Fruit fly (Drosophila melanogaster) whole organism, wandering third instar larva: ENCODE data around the gene Trmt6.

ENCODE experiments used
- CG9705 ChIP-seq: fragments of 200-800 bp; sonication (Bioruptor generic); optimal IDR thresholded peaks from 2 replicates; lab custom pipeline; 2018; ENCODE audit warnings: missing biosample characterization, mild to moderate bottlenecking, missing genetic modification characterization
- Dif ChIP-seq: fragments of 200-275, 200-300 bp; sonication (Bioruptor generic); optimal IDR thresholded peaks from 2 replicates; lab custom pipeline; 2018; ENCODE audit warnings: missing biosample characterization, missing genetic modification characterization; ENCODE audit not compliant: partially characterized antibody
- GATAd ChIP-seq: sonication (Bioruptor generic); optimal IDR thresholded peaks from 2 replicates; lab custom pipeline; 2016; ENCODE audit warnings: missing biosample characterization, missing genetic modification characterization
- Hnf4 ChIP-seq: fragments of 200-800 bp; sonication (Bioruptor generic); optimal IDR thresholded peaks from 2 replicates; lab custom pipeline; 2016; ENCODE audit warnings: missing biosample characterization, mild to moderate bottlenecking, missing genetic modification characterization
- Hr78 ChIP-seq: fragments of >200 bp; optimal IDR thresholded peaks from 2 replicates; lab custom pipeline; 2017; ENCODE audit warnings: missing biosample characterization, missing genetic modification characterization
- Hr83 ChIP-seq: fragments of 200-300 bp; sonication (Bioruptor generic); optimal IDR thresholded peaks from 2 replicates; lab custom pipeline; 2016; ENCODE audit warnings: missing biosample characterization, mild to moderate bottlenecking, missing genetic modification characterization, moderate library complexity; ENCODE audit not compliant: poor library complexity, severe bottlenecking
- Mio ChIP-seq: sonication (Bioruptor generic); optimal IDR thresholded peaks from 2 replicates; lab custom pipeline; 2016; ENCODE audit warnings: missing biosample characterization, missing genetic modification characterization
- Myc ChIP-seq: fragments of >200 bp; optimal IDR thresholded peaks from 2 replicates; lab custom pipeline; 2017
- OdsH ChIP-seq: fragments of 200-800 bp; sonication (Bioruptor generic); optimal IDR thresholded peaks from 2 replicates; lab custom pipeline; 2016; ENCODE audit warnings: missing biosample characterization, mild to moderate bottlenecking, missing genetic modification characterization
- Sp1 ChIP-seq: fragments of 200-800 bp; sonication (Bioruptor generic); optimal IDR thresholded peaks from 3 replicates; lab custom pipeline; 2019; ENCODE audit warnings: missing biosample characterization, mild to moderate bottlenecking, missing genetic modification characterization, moderate library complexity
- Vsx2 ChIP-seq: fragments of 200-300, 225-300 bp; sonication (Bioruptor generic); optimal IDR thresholded peaks from 2 replicates; lab custom pipeline; 2018; ENCODE audit warnings: missing biosample characterization, missing genetic modification characterization; ENCODE audit not compliant: partially characterized antibody
- br ChIP-seq: fragments of 200-800 bp; sonication (Bioruptor generic); optimal IDR thresholded peaks from 2 replicates; lab custom pipeline; 2016; ENCODE audit warnings: missing biosample characterization, missing genetic modification characterization
- brk ChIP-seq: fragments of 200-800 bp; sonication (Bioruptor generic); optimal IDR thresholded peaks from 2 replicates; lab custom pipeline; 2016; ENCODE audit warnings: missing biosample characterization, mild to moderate bottlenecking, missing genetic modification characterization
- ey ChIP-seq: fragments of 200-800 bp; sonication (Bioruptor generic); optimal IDR thresholded peaks from 2 replicates; lab custom pipeline; 2016; ENCODE audit warnings: missing biosample characterization, missing genetic modification characterization
- foxo ChIP-seq, 2 experiments: fragments of 200-800 bp; sonication (Bioruptor generic); optimal IDR thresholded peaks; 2 replicates in 1 of 2; 3 replicates in 1 of 2; lab custom pipeline; 2016 to 2017; ENCODE audit warnings: missing biosample characterization in 2 of 2, missing genetic modification characterization in 2 of 2
- h ChIP-seq: fragments of 200-800 bp; sonication (Bioruptor generic); optimal IDR thresholded peaks from 3 replicates; lab custom pipeline; 2016; ENCODE audit warnings: missing biosample characterization, mild to moderate bottlenecking, missing genetic modification characterization
- jim ChIP-seq: fragments of 175-275, 200-325 bp; sonication (Bioruptor generic); optimal IDR thresholded peaks from 2 replicates; lab custom pipeline; 2016; ENCODE audit warnings: missing biosample characterization, mild to moderate bottlenecking, missing genetic modification characterization
- lola ChIP-seq: fragments of >200 bp; optimal IDR thresholded peaks from 2 replicates; lab custom pipeline; 2017; ENCODE audit warnings: missing biosample characterization, missing genetic modification characterization
- rgr ChIP-seq: fragments of 200-800 bp; sonication (Bioruptor generic); optimal IDR thresholded peaks from 3 replicates; lab custom pipeline; 2016; ENCODE audit warnings: missing biosample characterization, mild to moderate bottlenecking, missing genetic modification characterization
- sage ChIP-seq: fragments of 200-800 bp; sonication (Bioruptor generic); optimal IDR thresholded peaks from 2 replicates; lab custom pipeline; 2016; ENCODE audit warnings: missing biosample characterization, mild to moderate bottlenecking, missing genetic modification characterization
- tai ChIP-seq: sonication (Bioruptor generic); optimal IDR thresholded peaks from 2 replicates; lab custom pipeline; 2016; ENCODE audit warnings: missing biosample characterization, missing genetic modification characterization
- usp ChIP-seq: fragments of >200 bp; optimal IDR thresholded peaks from 2 replicates; lab custom pipeline; 2017; ENCODE audit warnings: missing biosample characterization, missing genetic modification characterization

Gene Trmt6

DNA sequence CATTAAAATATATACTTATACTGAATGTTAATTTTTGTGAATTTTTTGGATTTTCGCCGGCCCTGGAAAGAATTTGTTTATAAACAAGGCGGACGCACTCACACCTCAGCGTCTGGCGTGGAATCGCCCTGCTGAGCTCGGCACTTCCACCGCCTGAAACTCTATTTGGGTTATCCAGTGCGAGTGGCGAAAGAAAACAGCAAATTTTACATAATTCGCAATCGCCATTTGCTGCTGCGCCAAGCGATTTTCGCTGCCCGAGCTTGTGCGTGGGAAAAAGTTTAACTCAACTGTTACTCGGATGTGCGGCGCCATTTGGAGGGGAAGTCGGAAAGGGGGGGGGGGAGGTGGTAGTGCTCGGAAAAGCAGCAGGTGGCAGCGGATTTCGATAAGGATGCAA is 29.1 kb downstream of the Trmt6 start:
- TF ChIP-seq Dif (GFP tag; lab: Kevin White, UChicago) (no peak), tai (GFP tag; lab: Kevin White, UChicago) (no peak), Hr78 (no peak), sage (GFP tag; lab: Kevin White, UChicago) (no peak)

DNA sequence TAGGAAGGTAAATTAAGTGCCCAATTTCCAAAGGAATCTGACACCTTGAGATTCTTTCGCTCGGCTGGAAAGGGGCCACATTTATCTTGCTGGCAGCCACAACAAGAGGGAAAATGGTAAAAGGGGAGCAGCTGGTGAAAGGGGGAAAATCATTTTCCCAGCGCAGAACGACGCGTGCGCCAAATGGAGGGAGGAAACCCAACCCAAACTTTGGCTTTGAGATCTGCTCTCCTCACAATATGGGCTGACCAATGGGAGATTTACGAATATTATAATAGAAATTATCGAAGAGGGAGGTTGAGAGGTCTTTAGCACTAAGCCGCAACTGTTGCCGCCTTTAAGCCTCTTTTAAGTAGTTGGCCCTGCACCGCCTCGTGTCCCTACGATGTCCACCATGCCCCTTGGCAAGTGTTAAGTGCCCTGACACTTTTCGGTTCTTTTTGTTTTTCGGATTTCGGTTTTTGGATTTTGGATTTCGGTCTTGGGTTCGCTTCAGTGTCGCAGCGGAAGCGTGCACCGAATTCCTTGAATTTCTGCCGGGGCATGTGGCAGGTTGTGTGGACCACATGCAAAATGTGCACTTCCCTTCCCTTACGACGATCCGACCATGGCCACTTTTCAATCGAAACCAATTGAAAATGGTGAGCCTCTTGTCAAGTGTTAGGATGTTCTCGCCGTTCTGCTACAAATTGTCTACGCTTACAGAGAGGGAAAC is 29.9 kb downstream of the Trmt6 start:
- TF ChIP-seq Hnf4 (GFP tag; lab: Kevin White, UChicago) (no peak), Myc (lab: Kevin White, UChicago) (no peak), OdsH (GFP tag; lab: Kevin White, UChicago) (no peak)
- TF ChIP-seq, all 38 proteins: peak for 0

DNA sequence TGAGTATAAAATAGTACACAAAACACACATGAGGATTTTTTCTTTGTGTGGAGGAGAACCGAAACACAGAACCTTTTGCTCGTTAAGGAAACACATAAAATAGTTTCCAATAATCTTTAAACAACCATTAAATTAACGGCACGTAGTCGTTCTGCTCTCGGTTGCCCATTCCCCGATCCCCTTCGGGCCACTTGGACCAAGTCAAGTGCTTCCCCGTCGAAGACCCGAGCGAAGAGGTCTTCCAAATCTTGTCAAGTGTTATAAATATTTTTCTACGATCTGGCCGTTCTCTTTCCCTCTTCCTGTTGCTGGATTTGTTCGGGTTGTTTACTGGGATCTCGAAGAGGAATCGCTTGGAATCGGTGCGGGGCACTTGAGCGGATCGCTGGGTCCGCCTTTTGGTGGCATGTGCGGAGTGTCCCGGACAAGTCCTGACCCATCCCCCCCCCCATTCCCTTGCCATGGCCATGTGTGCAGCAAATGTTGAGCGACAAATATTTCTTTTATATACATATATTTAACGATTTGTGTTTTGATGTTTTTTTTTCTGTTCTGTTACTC is 31.1 kb downstream of the Trmt6 start:
- no peak for TF ChIP-seq CG9705 (GFP tag; lab: Kevin White, UChicago)
- no peak for TF ChIP-seq Myc (lab: Kevin White, UChicago)
- no peak for TF ChIP-seq GATAd (GFP tag; lab: Kevin White, UChicago)
- no peak for TF ChIP-seq rgr (GFP tag; lab: Kevin White, UChicago)

DNA sequence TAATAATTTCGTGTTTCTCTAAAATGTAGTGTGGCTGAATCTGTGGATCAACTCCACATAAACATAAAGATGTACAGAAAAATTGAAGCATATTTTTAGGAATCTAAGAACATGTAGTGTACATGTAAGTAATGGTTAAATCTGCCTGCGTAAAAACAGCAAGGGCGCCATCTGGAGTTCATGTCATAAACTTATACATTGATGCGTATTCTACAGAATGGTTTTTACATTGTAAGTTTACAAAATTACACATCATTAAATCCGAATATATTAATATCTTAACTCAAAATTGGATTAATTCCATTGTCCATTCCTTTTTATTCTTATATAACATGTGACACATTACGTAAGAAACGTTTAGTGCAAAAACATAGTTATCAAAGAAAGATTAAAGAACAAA is 35.1 kb downstream of the Trmt6 start:
- TF ChIP-seq br (GFP tag; lab: Kevin White, UChicago) = no peak
- TF ChIP-seq foxo (GFP tag; optimal IDR thresholded peaks at IDR 0.05; lab: Kevin White, UChicago) = no peak
- peak; percentile 16 for TF ChIP-seq Hr83 (GFP tag; lab: Kevin White, UChicago)
- peak; percentile 11 for TF ChIP-seq h (GFP tag; lab: Kevin White, UChicago)
- TF ChIP-seq Myc (lab: Kevin White, UChicago) = peak; percentile 64
- no peak for TF ChIP-seq GATAd (GFP tag; lab: Kevin White, UChicago)
- no peak for TF ChIP-seq sage (GFP tag; lab: Kevin White, UChicago)
- TF ChIP-seq Hr78 = no peak
- no peak for TF ChIP-seq jim

DNA sequence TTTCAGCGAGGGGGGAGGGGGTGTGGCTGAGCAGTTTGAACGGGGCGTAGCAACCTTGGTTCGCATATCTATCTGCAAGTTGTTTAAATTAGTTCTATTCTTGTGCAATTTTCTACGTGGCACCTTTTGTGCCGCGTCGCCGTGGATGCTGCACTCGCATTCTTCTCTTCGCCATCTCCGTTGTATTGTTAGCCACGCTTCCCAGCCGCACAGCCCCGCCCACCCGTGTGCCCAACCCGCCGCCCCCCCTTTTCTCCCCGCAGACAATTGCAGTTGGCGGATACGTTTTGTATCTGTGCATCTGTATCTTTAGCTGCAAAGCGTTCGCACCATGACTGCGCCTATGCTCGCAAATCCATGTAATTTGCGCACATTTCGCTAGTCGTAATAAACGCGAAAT is 48.1 kb downstream of the Trmt6 start:
- no peak for TF ChIP-seq brk
- no peak for TF ChIP-seq usp (GFP tag; lab: Kevin White, UChicago)
- no peak for TF ChIP-seq Vsx2
- no peak for TF ChIP-seq Sp1
- TF ChIP-seq br (GFP tag; lab: Kevin White, UChicago) = no peak
- TF ChIP-seq foxo (GFP tag; optimal IDR thresholded peaks at IDR 0.05; lab: Kevin White, UChicago) = no peak
- no peak for TF ChIP-seq sage (GFP tag; lab: Kevin White, UChicago)
- TF ChIP-seq lola = no peak
- TF ChIP-seq Hnf4 (GFP tag; lab: Kevin White, UChicago) = no peak
- no peak for TF ChIP-seq ey (GFP tag; lab: Kevin White, UChicago)
- no peak for TF ChIP-seq h (GFP tag; lab: Kevin White, UChicago)
- no peak for TF ChIP-seq Hr78
- no peak for TF ChIP-seq tai (GFP tag; lab: Kevin White, UChicago)
- no peak for TF ChIP-seq Mio (GFP tag; lab: Kevin White, UChicago)
- TF ChIP-seq, all 38 proteins: peak for 0
